5 worm cellular contexts compared by ENCODE assay signal in the genomic region with DNA sequence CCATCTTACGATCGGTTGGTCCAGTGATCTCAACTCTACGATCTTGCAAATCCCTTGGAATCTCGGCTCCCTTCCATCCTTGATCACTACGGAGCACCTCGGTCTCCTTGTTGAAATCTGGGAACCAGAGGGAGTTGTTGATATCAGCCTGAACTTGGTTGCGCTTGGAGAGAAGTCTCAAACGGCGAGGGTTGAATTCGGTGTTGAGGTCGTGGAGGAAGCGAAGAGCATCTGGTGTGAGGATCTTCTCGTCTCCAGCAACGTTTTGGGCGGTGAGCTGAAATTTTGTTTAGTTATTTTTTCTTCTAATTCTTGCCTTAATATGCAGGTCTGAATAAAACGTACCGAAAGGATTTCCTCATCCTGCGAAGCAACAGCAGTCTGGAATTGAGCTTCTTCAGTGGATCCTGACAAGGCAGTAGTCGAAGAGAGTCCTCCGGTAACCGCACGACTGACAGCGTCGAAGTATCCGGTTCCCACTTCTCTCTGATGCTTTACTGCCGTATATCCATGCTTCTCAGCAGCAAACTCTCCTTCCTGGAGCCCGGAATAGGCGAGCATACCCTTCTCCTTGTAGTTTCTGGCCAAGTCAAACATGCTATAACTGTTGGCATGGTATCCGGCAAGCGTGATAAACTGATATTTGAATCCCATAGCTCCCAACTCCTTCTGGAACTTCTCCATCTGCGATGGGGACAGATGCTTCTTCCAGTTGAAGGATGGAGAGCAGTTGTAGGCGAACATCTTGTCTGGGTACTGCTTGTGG.
TF ChIP-seq lines count a peak whose summit lies in the region.

No protein-coding gene starts in this region.

TF ChIP-seq in whole organism, L1 larva, 84 proteins besides CTCF, POLR2A, EP300 and RAD21 (continued from another document):
- TF ChIP-seq unc-130 (tag; optimal IDR thresholded peaks at IDR 0.05; lab: Kevin White, UChicago) (no peak), lsy-2 (tag; optimal IDR thresholded peaks at IDR 0.05; lab: Kevin White, UChicago) (no peak), ztf-11 (tag; optimal IDR thresholded peaks at IDR 0.05; lab: Kevin White, UChicago) (no peak), rnt-1 (tag; optimal IDR thresholded peaks at IDR 0.05; lab: Kevin White, UChicago) (no peak), F16B12.6 (tag; optimal IDR thresholded peaks at IDR 0.05; lab: Kevin White, UChicago) (no peak), hpl-2 (GFP tag; optimal IDR thresholded peaks at IDR 0.05; lab: Kevin White, UChicago) (no peak), tlp-1 (tag; optimal IDR thresholded peaks at IDR 0.05; lab: Kevin White, UChicago) (no peak), C34B4.2 (tag; optimal IDR thresholded peaks at IDR 0.05; lab: Kevin White, UChicago) (no peak), lir-3 (tag; optimal IDR thresholded peaks at IDR 0.05; lab: Kevin White, UChicago; ENCODE audit: poor library complexity) (peak; percentile 7), grh-1 (GFP tag; IDR thresholded peaks at IDR 0.05; lab: Robert Waterston, UW) (no peak), vab-15 (tag; optimal IDR thresholded peaks at IDR 0.05; lab: Kevin White, UChicago) (no peak), zip-4 (GFP tag; optimal IDR thresholded peaks at IDR 0.05; lab: Kevin White, UChicago) (no peak), efl-1 (optimal IDR thresholded peaks at IDR 0.05; lab: Kevin White, UChicago) (no peak), efl-1 (GFP tag; optimal IDR thresholded peaks at IDR 0.05 in 1 of 2; lab: Kevin White, UChicago) (peak in 1 of 2 experiments; percentile 82), isw-1 (GFP tag; IDR thresholded peaks at IDR 0.05; lab: Robert Waterston, UW) (no peak), nhr-47 (tag; optimal IDR thresholded peaks at IDR 0.05; lab: Kevin White, UChicago) (no peak), hlh-4 (tag; optimal IDR thresholded peaks at IDR 0.05; lab: Kevin White, UChicago) (no peak), ama-1 (optimal IDR thresholded peaks at IDR 0.05; lab: Kevin White, UChicago) (peak; percentile 66), elt-2 (tag; optimal IDR thresholded peaks at IDR 0.05; lab: Kevin White, UChicago) (no peak), elt-3 (tag; optimal IDR thresholded peaks at IDR 0.05; lab: Kevin White, UChicago) (peak in 1 of 6 experiments; percentile 38), nhr-28 (tag; optimal IDR thresholded peaks at IDR 0.05; lab: Kevin White, UChicago) (no peak), aly-2 (tag; optimal IDR thresholded peaks at IDR 0.05; lab: Kevin White, UChicago) (peak; percentile 1), ets-5 (GFP tag; IDR thresholded peaks at IDR 0.05; lab: Robert Waterston, UW) (no peak), egl-13 (tag; optimal IDR thresholded peaks at IDR 0.05; lab: Kevin White, UChicago) (no peak), nhr-76 (tag; optimal IDR thresholded peaks at IDR 0.05; lab: Kevin White, UChicago) (no peak)
TF ChIP-seq in whole organism, L1 larva: peak in this region for 6.

TF ChIP-seq in whole organism, L2 larva, 48 proteins besides CTCF, POLR2A, EP300 and RAD21 (continued from another document):
- TF ChIP-seq mbf-1 (tag; optimal IDR thresholded peaks at IDR 0.05; lab: Kevin White, UChicago): no peak
- peak in 1 of 2 experiments; percentile 29 for TF ChIP-seq lsy-2 (tag; optimal IDR thresholded peaks at IDR 0.05; lab: Kevin White, UChicago)
- no peak for TF ChIP-seq mdl-1 (tag; optimal IDR thresholded peaks at IDR 0.05; lab: Kevin White, UChicago)
- TF ChIP-seq ama-1 (optimal IDR thresholded peaks at IDR 0.05; lab: Kevin White, UChicago): peak; percentile 94
- TF ChIP-seq lin-11 (tag; optimal IDR thresholded peaks at IDR 0.05; lab: Kevin White, UChicago): no peak
- no peak for TF ChIP-seq C34F6.9 (tag; optimal IDR thresholded peaks at IDR 0.05; lab: Kevin White, UChicago)

TF ChIP-seq in whole organism, L3 larva, 47 proteins besides CTCF, POLR2A, EP300 and RAD21 (continued from another document):
- TF ChIP-seq ama-1 (optimal IDR thresholded peaks at IDR 0.05; lab: Kevin White, UChicago) (peak; percentile 82), ztf-4 (tag; optimal IDR thresholded peaks at IDR 0.05; lab: Kevin White, UChicago) (no peak)

TF ChIP-seq in whole organism, L4 larva, 104 proteins besides CTCF, POLR2A, EP300 and RAD21 (continued from another document):
- TF ChIP-seq F44E2.7 (GFP tag; IDR thresholded peaks at IDR 0.05; lab: Robert Waterston, UW) (0 out of 2 replicates have a peak, but pooled peaks have one; percentile 46), mep-1 (tag; optimal IDR thresholded peaks at IDR 0.05; lab: Kevin White, UChicago) (no peak), lin-1 (GFP tag; IDR thresholded peaks at IDR 0.05; lab: Robert Waterston, UW) (no peak), aha-1 (tag; lab: Kevin White, UChicago) (peak; percentile 96), spr-1 (tag; optimal IDR thresholded peaks at IDR 0.05; lab: Kevin White, UChicago) (no peak), hlh-11 (tag; optimal IDR thresholded peaks at IDR 0.05; lab: Kevin White, UChicago) (no peak), T20F7.1 (GFP tag; optimal IDR thresholded peaks at IDR 0.05; lab: Kevin White, UChicago) (no peak), ces-1 (GFP tag; optimal IDR thresholded peaks at IDR 0.05; lab: Kevin White, UChicago) (no peak), lin-29 (GFP tag; IDR thresholded peaks at IDR 0.05; lab: Robert Waterston, UW) (no peak)

TF ChIP-seq in whole organism, young adult, 124 proteins besides CTCF, POLR2A, EP300 and RAD21 (continued from another document):
- TF ChIP-seq aptf-2 (GFP tag; conservative IDR thresholded peaks at IDR 0.05; lab: Robert Waterston, UW): no peak
- TF ChIP-seq lin-35 (GFP tag; optimal IDR thresholded peaks at IDR 0.05; lab: Kevin White, UChicago): peak in 1 of 3 experiments; percentile 31
- TF ChIP-seq tbp1 (GFP tag; optimal IDR thresholded peaks at IDR 0.05; lab: Kevin White, UChicago): no peak
- no peak for TF ChIP-seq snpc-3.4 (tag; optimal IDR thresholded peaks at IDR 0.05; lab: Kevin White, UChicago)
- TF ChIP-seq ZK185.1 (tag; optimal IDR thresholded peaks at IDR 0.05; lab: Kevin White, UChicago; ENCODE audit: poor library complexity, severe bottlenecking): peak; percentile 77
- TF ChIP-seq ztf-6 (GFP tag; IDR thresholded peaks at IDR 0.05; lab: Robert Waterston, UW): no peak
- peak; percentile 5 for TF ChIP-seq nhr-90 (tag; optimal IDR thresholded peaks at IDR 0.05; lab: Kevin White, UChicago)
- TF ChIP-seq F33H1.4 (GFP tag; IDR thresholded peaks at IDR 0.05; lab: Robert Waterston, UW): no peak
- TF ChIP-seq K12H6.12 (tag; optimal IDR thresholded peaks at IDR 0.05; lab: Kevin White, UChicago): no peak
- TF ChIP-seq ceh-79 (tag; optimal IDR thresholded peaks at IDR 0.05; lab: Kevin White, UChicago): no peak
- no peak for TF ChIP-seq T07F8.4 (tag; optimal IDR thresholded peaks at IDR 0.05; lab: Kevin White, UChicago)
- no peak; the same call in 1 of the 2 replicates for TF ChIP-seq madf-3 (GFP tag; IDR thresholded peaks at IDR 0.05; lab: Robert Waterston, UW)
- no peak for TF ChIP-seq snpc-1.1 (tag; optimal IDR thresholded peaks at IDR 0.05; lab: Kevin White, UChicago; ENCODE audit: insufficient read depth)
- TF ChIP-seq ztf-3 (GFP tag; optimal IDR thresholded peaks at IDR 0.05; lab: Kevin White, UChicago): peak; percentile 15
- no peak; the same call in 1 of the 2 replicates for TF ChIP-seq lin-26 (GFP tag; IDR thresholded peaks at IDR 0.05; lab: Robert Waterston, UW)
- no peak for TF ChIP-seq Y95B8A.8 (GFP tag; IDR thresholded peaks at IDR 0.05; lab: Robert Waterston, UW)
- TF ChIP-seq ztf-25 (GFP tag; IDR thresholded peaks at IDR 0.05; lab: Robert Waterston, UW): no peak
- TF ChIP-seq Y53F4B.3 (GFP tag; IDR thresholded peaks at IDR 0.05; lab: Robert Waterston, UW): no peak
- peak; percentile 31 for TF ChIP-seq die-1 (tag; optimal IDR thresholded peaks at IDR 0.05; lab: Kevin White, UChicago)
- TF ChIP-seq F57A8.1 (GFP tag; optimal IDR thresholded peaks at IDR 0.05; lab: Kevin White, UChicago): no peak
- no peak; the same call in 1 of the 2 replicates for TF ChIP-seq hmg-20 (GFP tag; IDR thresholded peaks at IDR 0.05; lab: Robert Waterston, UW)
- TF ChIP-seq F23B12.7 (tag; optimal IDR thresholded peaks at IDR 0.05; lab: Kevin White, UChicago; ENCODE audit: insufficient read depth): no peak
- no peak for TF ChIP-seq attf-6 (GFP tag; IDR thresholded peaks at IDR 0.05; lab: Robert Waterston, UW)
- TF ChIP-seq ceh-40 (GFP tag; IDR thresholded peaks at IDR 0.05; lab: Robert Waterston, UW): no peak
- no peak for TF ChIP-seq repo-1 (tag; optimal IDR thresholded peaks at IDR 0.05; lab: Kevin White, UChicago)
- TF ChIP-seq ccch-3 (GFP tag; optimal IDR thresholded peaks at IDR 0.05; lab: Kevin White, UChicago): no peak
- no peak for TF ChIP-seq B0035.1 (tag; optimal IDR thresholded peaks at IDR 0.05; lab: Kevin White, UChicago)
- TF ChIP-seq fkh-3 (tag; optimal IDR thresholded peaks at IDR 0.05; lab: Kevin White, UChicago): no peak
- TF ChIP-seq K11D2.4 (GFP tag; IDR thresholded peaks at IDR 0.05; lab: Robert Waterston, UW): no peak
- no peak; the same call in 1 of the 2 replicates for TF ChIP-seq ekl-4 (GFP tag; IDR thresholded peaks at IDR 0.05; lab: Robert Waterston, UW)
- no peak; the same call in 1 of the 2 replicates for TF ChIP-seq egl-18 (GFP tag; IDR thresholded peaks at IDR 0.05; lab: Robert Waterston, UW)
- no peak for TF ChIP-seq nfya-1 (tag; optimal IDR thresholded peaks at IDR 0.05; lab: Kevin White, UChicago; ENCODE audit: borderline replicate concordance, insufficient read depth)
- no peak for TF ChIP-seq lsy-27 (tag; optimal IDR thresholded peaks at IDR 0.05; lab: Kevin White, UChicago; ENCODE audit: borderline replicate concordance, insufficient read depth)
- no peak for TF ChIP-seq nhr-80 (tag; optimal IDR thresholded peaks at IDR 0.05; lab: Kevin White, UChicago)
- TF ChIP-seq mes-4 (tag; optimal IDR thresholded peaks at IDR 0.05; lab: Kevin White, UChicago): no peak
- no peak for TF ChIP-seq nfya-2 (GFP tag; IDR thresholded peaks at IDR 0.05; lab: Robert Waterston, UW)
- TF ChIP-seq ceh-27 (GFP tag; optimal IDR thresholded peaks at IDR 0.05; lab: Kevin White, UChicago): no peak
- no peak for TF ChIP-seq aptf-3 (GFP tag; IDR thresholded peaks at IDR 0.05; lab: Robert Waterston, UW)
- no peak for TF ChIP-seq athp-1 (tag; optimal IDR thresholded peaks at IDR 0.05; lab: Kevin White, UChicago)
- no peak for TF ChIP-seq efl-1 (GFP tag; optimal IDR thresholded peaks at IDR 0.05; lab: Kevin White, UChicago)
- no peak for TF ChIP-seq nhr-27 (tag; optimal IDR thresholded peaks at IDR 0.05; lab: Kevin White, UChicago)
- TF ChIP-seq F49E8.2 (tag; optimal IDR thresholded peaks at IDR 0.05; lab: Kevin White, UChicago; ENCODE audit: insufficient read depth): no peak
- no peak for TF ChIP-seq attf-3 (GFP tag; conservative IDR thresholded peaks at IDR 0.05; lab: Robert Waterston, UW)
- TF ChIP-seq ama-1 (optimal IDR thresholded peaks at IDR 0.05; lab: Kevin White, UChicago): peak; percentile 86
- no peak for TF ChIP-seq ama-1 (GFP tag; optimal IDR thresholded peaks at IDR 0.05; lab: Kevin White, UChicago)
- TF ChIP-seq zfh-2 (GFP tag; conservative IDR thresholded peaks at IDR 0.05; lab: Robert Waterston, UW): 0 out of 2 replicates have a peak, but pooled peaks have one; percentile 27
- no peak for TF ChIP-seq xnd-1 (tag; optimal IDR thresholded peaks at IDR 0.05; lab: Kevin White, UChicago)
- no peak for TF ChIP-seq hlh-12 (tag; optimal IDR thresholded peaks at IDR 0.05; lab: Kevin White, UChicago)
- TF ChIP-seq lin-54 (GFP tag; optimal IDR thresholded peaks at IDR 0.05; lab: Kevin White, UChicago): no peak
- no peak for TF ChIP-seq attf-5 (GFP tag; optimal IDR thresholded peaks at IDR 0.05; lab: Kevin White, UChicago)
- TF ChIP-seq rcor-1 (GFP tag; IDR thresholded peaks at IDR 0.05; lab: Robert Waterston, UW): no peak
- no peak for TF ChIP-seq T26A5.8 (tag; optimal IDR thresholded peaks at IDR 0.05; lab: Kevin White, UChicago)
- TF ChIP-seq tbx-9 (tag; optimal IDR thresholded peaks at IDR 0.05; lab: Kevin White, UChicago; ENCODE audit: borderline replicate concordance): no peak
- no peak for TF ChIP-seq ztf-26 (tag; optimal IDR thresholded peaks at IDR 0.05; lab: Kevin White, UChicago)
- TF ChIP-seq B0336.3 (GFP tag; IDR thresholded peaks at IDR 0.05; lab: Robert Waterston, UW): no peak
- TF ChIP-seq pbrm-1 (GFP tag; IDR thresholded peaks at IDR 0.05; lab: Robert Waterston, UW): no peak
- no peak for TF ChIP-seq F37B4.10 (GFP tag; IDR thresholded peaks at IDR 0.05; lab: Robert Waterston, UW)
- no peak for TF ChIP-seq somi-1 (GFP tag; optimal IDR thresholded peaks at IDR 0.05; lab: Kevin White, UChicago)
- no peak for TF ChIP-seq gei-17 (GFP tag; optimal IDR thresholded peaks at IDR 0.05; lab: Kevin White, UChicago)
- no peak for TF ChIP-seq C06A6.2 (GFP tag; conservative IDR thresholded peaks at IDR 0.05; lab: Robert Waterston, UW)
- no peak for TF ChIP-seq B0261.1 (tag; optimal IDR thresholded peaks at IDR 0.05; lab: Kevin White, UChicago)
- TF ChIP-seq him-1 (tag; optimal IDR thresholded peaks at IDR 0.05; lab: Kevin White, UChicago): no peak
- TF ChIP-seq snpc-4 (GFP tag; optimal IDR thresholded peaks at IDR 0.05; lab: Kevin White, UChicago): no peak
- no peak for TF ChIP-seq snpc-4 (tag; optimal IDR thresholded peaks at IDR 0.05; lab: Kevin White, UChicago)
- TF ChIP-seq bed-1 (GFP tag; IDR thresholded peaks at IDR 0.05; lab: Robert Waterston, UW): no peak
- no peak for TF ChIP-seq cebp-1 (GFP tag; IDR thresholded peaks at IDR 0.05; lab: Robert Waterston, UW)
- no peak for TF ChIP-seq cebp-1 (tag; optimal IDR thresholded peaks at IDR 0.05; lab: Kevin White, UChicago)
- peak; percentile 70; the same call in 1 of the 2 replicates for TF ChIP-seq nhr-120 (GFP tag; IDR thresholded peaks at IDR 0.05; lab: Robert Waterston, UW)
- TF ChIP-seq hmg-1.2 (GFP tag; IDR thresholded peaks at IDR 0.05; lab: Robert Waterston, UW): no peak
- TF ChIP-seq ztf-28 (GFP tag; IDR thresholded peaks at IDR 0.05; lab: Robert Waterston, UW): no peak
- TF ChIP-seq cebp-2 (GFP tag; IDR thresholded peaks at IDR 0.05; lab: Robert Waterston, UW): no peak
- no peak for TF ChIP-seq ztf-22 (GFP tag; optimal IDR thresholded peaks at IDR 0.05; lab: Kevin White, UChicago)
TF ChIP-seq in whole organism, young adult: peak in this region for 11.
